Fruit fly (Drosophila melanogaster) whole organism: ENCODE measurements around the gene Spn85F.

ENCODE experiments used
- CG8478 ChIP-seq: fragments of >200 bp; optimal IDR thresholded peaks from 2 replicates; lab custom pipeline; 2018; ENCODE audit warnings: inconsistent platforms
- Dll ChIP-seq: fragments of >200 bp; optimal IDR thresholded peaks from 2 replicates; lab custom pipeline; 2017
- pan ChIP-seq: fragments of >200 bp; optimal IDR thresholded peaks from 2 replicates; lab custom pipeline; 2017
- psq ChIP-seq: fragments of >200 bp; optimal IDR thresholded peaks from 2 replicates; lab custom pipeline; 2017
- usp ChIP-seq: fragments of >200 bp; optimal IDR thresholded peaks from 2 replicates; lab custom pipeline; 2017; ENCODE audit warnings: missing biosample characterization, missing genetic modification characterization, mixed read lengths

DNA sequence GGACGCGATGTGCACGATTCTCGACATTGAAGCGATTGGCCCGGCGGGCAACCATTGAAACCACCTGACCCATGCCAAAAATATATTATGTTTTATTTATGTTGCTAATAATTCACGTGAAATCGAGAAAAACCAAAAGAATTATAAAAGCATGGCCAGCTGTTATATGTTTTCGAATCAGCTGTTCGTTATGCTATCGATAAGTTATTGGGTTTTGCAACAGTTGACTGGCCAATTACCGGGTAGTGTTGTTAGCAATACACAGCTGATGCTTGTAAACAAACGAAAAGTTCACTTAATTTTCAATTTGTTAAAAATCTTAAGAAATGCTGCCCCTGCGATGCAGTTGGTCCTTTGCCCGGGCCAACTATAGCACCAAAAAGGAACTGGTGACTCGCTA lies 48.4 kb downstream of the Spn85F start, which contains the start of the genes CG11722 and mtTFB2:
- no peak for TF ChIP-seq usp (GFP tag; lab: Kevin White, UChicago)
- TF ChIP-seq CG8478: no peak
- TF ChIP-seq psq (lab: Kevin White, UChicago): no peak
- TF ChIP-seq Dll (lab: Kevin White, UChicago): no peak
- TF ChIP-seq pan (lab: Kevin White, UChicago): no peak
